Comparison of ENCODE assay signal across 3 fruit fly cellular contexts in genomic region chrX:6311516-6311915, dm6.
TF ChIP-seq lines count a peak whose summit lies in the region.

No protein-coding gene starts in this region.

- TF ChIP-seq CTCF in whole organism, embryonic (GFP tag; optimal IDR thresholded peaks at IDR 0.05; lab: Kevin White, UChicago) = no peak

TF ChIP-seq in whole organism, embryonic, 481 proteins besides CTCF, POLR2A, EP300 and RAD21 (continues in another document):
- TF ChIP-seq CG6791 (GFP tag; IDR thresholded peaks at IDR 0.05; lab: Robert Waterston, UW; ENCODE audit: partially characterized antibody) (no peak), bowl (GFP tag; IDR thresholded peaks at IDR 0.05; lab: Robert Waterston, UW) (no peak), NC2α (GFP tag; optimal IDR thresholded peaks at IDR 0.05; lab: Kevin White, UChicago) (no peak), cg (GFP tag; optimal IDR thresholded peaks at IDR 0.05; lab: Kevin White, UChicago) (no peak), gce (GFP tag; IDR thresholded peaks at IDR 0.05; lab: Robert Waterston, UW) (no peak), CG17912 (GFP tag; optimal IDR thresholded peaks at IDR 0.05; lab: Kevin White, UChicago) (no peak), lilli (GFP tag; optimal IDR thresholded peaks at IDR 0.05; lab: Kevin White, UChicago) (peak; percentile 1), CG4854 (GFP tag; optimal IDR thresholded peaks at IDR 0.05; lab: Kevin White, UChicago) (no peak), wdn (GFP tag; IDR thresholded peaks at IDR 0.05; lab: Robert Waterston, UW) (no peak), CG15011 (GFP tag; optimal IDR thresholded peaks at IDR 0.05; lab: Kevin White, UChicago) (no peak), lov (optimal IDR thresholded peaks at IDR 0.05; lab: Kevin White, UChicago) (no peak), lov (GFP tag; IDR thresholded peaks at IDR 0.05; lab: Robert Waterston, UW) (no peak), CG43689 (GFP tag; IDR thresholded peaks at IDR 0.05; lab: Robert Waterston, UW) (no peak), gcm (GFP tag; optimal IDR thresholded peaks at IDR 0.05; lab: Kevin White, UChicago) (no peak), CG2199 (GFP tag; IDR thresholded peaks at IDR 0.05; lab: Robert Waterston, UW) (no peak), CG12744 (GFP tag; optimal IDR thresholded peaks at IDR 0.05; lab: Kevin White, UChicago) (no peak), hth (optimal IDR thresholded peaks at IDR 0.05; lab: Kevin White, UChicago) (no peak), lola (GFP tag; optimal IDR thresholded peaks at IDR 0.05; lab: Kevin White, UChicago) (no peak), sc (optimal IDR thresholded peaks at IDR 0.05; lab: Kevin White, UChicago) (no peak), sc (GFP tag; optimal IDR thresholded peaks at IDR 0.05; lab: Kevin White, UChicago) (no peak), vnd (GFP tag; IDR thresholded peaks at IDR 0.05; lab: Robert Waterston, UW; ENCODE audit: partially characterized antibody) (no peak), Jarid2 (GFP tag; optimal IDR thresholded peaks at IDR 0.05; lab: Kevin White, UChicago) (no peak), peb (GFP tag; IDR thresholded peaks at IDR 0.05; lab: Robert Waterston, UW) (no peak), Gug (GFP tag; IDR thresholded peaks at IDR 0.05; lab: Robert Waterston, UW) (no peak), lab (GFP tag; optimal IDR thresholded peaks at IDR 0.05; lab: Kevin White, UChicago) (peak; percentile 49), nom (GFP tag; optimal IDR thresholded peaks at IDR 0.05; lab: Kevin White, UChicago) (no peak), ato (GFP tag; IDR thresholded peaks at IDR 0.05; lab: Robert Waterston, UW; ENCODE audit: partially characterized antibody) (no peak), CG15601 (tag; optimal IDR thresholded peaks at IDR 0.05; lab: Kevin White, UChicago) (no peak), CG10431 (GFP tag; optimal IDR thresholded peaks at IDR 0.05; lab: Kevin White, UChicago) (no peak), ci (GFP tag; IDR thresholded peaks at IDR 0.05; lab: Robert Waterston, UW) (peak; percentile 22; the same call in 1 of the 3 replicates), sna (GFP tag; IDR thresholded peaks at IDR 0.05; lab: Robert Waterston, UW; ENCODE audit: partially characterized antibody) (no peak)

TF ChIP-seq in whole organism, prepupa, 60 proteins besides CTCF, POLR2A, EP300 and RAD21:
- TF ChIP-seq CG8119 (GFP tag; IDR thresholded peaks at IDR 0.05; lab: Robert Waterston, UW) (no peak), Ets21C (GFP tag; optimal IDR thresholded peaks at IDR 0.05; lab: Kevin White, UChicago) (no peak), Ets96B (tag; optimal IDR thresholded peaks at IDR 0.05; lab: Kevin White, UChicago) (no peak), OdsH (GFP tag; optimal IDR thresholded peaks at IDR 0.05; lab: Kevin White, UChicago) (no peak), CG1621 (tag; optimal IDR thresholded peaks at IDR 0.05; lab: Kevin White, UChicago) (no peak), CG32006 (GFP tag; optimal IDR thresholded peaks at IDR 0.05; lab: Kevin White, UChicago) (peak; percentile 16), CG16779 (tag; optimal IDR thresholded peaks at IDR 0.05; lab: Kevin White, UChicago) (no peak), CG11902 (GFP tag; optimal IDR thresholded peaks at IDR 0.05; lab: Kevin White, UChicago) (no peak), CG6276 (GFP tag; optimal IDR thresholded peaks at IDR 0.05; lab: Kevin White, UChicago) (no peak)

TF ChIP-seq in whole organism, pupa, 21 proteins besides CTCF, POLR2A, EP300 and RAD21:
- TF ChIP-seq CG34367 (tag; optimal IDR thresholded peaks at IDR 0.05; lab: Kevin White, UChicago) (no peak), CG4496 (GFP tag; IDR thresholded peaks at IDR 0.05; lab: Robert Waterston, UW) (peak; percentile 24; the same call in 1 of the 3 replicates), CG32121 (GFP tag; IDR thresholded peaks at IDR 0.05; lab: Robert Waterston, UW) (no peak)

Comparison
In these comparisons a context has a peak if more than half of its experiments do, and no peak if none do; other contexts are left out.
1. Of the 7 proteins assayed by ChIP-seq in both whole organism, embryonic and whole organism, prepupa: peak only in whole organism, embryonic: Blimp-1 and Sox102F; only in whole organism, prepupa: none; in both: none; in neither: 5.